Fruit fly (Drosophila melanogaster) whole organism, embryonic: ENCODE data around the gene Cnb.
A peak's percentile ranks its signal among the peaks of the same experiment; 100 is the strongest.

ENCODE experiments used
- ATbp ChIP-seq: fragments of 200-800 bp; sonication (Bioruptor generic); optimal IDR thresholded peaks from 2 replicates; lab custom pipeline; 2017; ENCODE audit warnings: missing biosample characterization, mild to moderate bottlenecking, missing genetic modification characterization, missing genetic modification reagents
- Atf6 ChIP-seq: fragments of 200-800 bp; sonication (Bioruptor generic); IDR thresholded peaks from 2 replicates; pipeline ENCODE4 v1.3.6; 2022; ENCODE audit warnings: missing biosample characterization, missing genetic modification characterization
- BEAF-32 ChIP-seq: fragments of 200-800 bp; sonication (Bioruptor generic); optimal IDR thresholded peaks from 3 replicates; lab custom pipeline; 2017; ENCODE audit warnings: missing biosample characterization, missing genetic modification characterization, mild to moderate bottlenecking, moderate library complexity, missing genetic modification reagents
- CG10366 ChIP-seq: fragments of 200-800 bp; sonication (Bioruptor generic); IDR thresholded peaks from 2 replicates; pipeline ENCODE4 v1.3.6; 2022; ENCODE audit warnings: missing biosample characterization, missing genetic modification characterization
- CG11696 ChIP-seq: fragments of 200-800 bp; sonication (Bioruptor generic); IDR thresholded peaks from 2 replicates; pipeline ENCODE4 v1.3.6; 2022; ENCODE audit warnings: missing biosample characterization, missing genetic modification characterization
- CG1233 ChIP-seq: fragments of 200-800 bp; sonication (Bioruptor generic); optimal IDR thresholded peaks from 4 replicates; lab custom pipeline; 2018; ENCODE audit warnings: missing biosample characterization, mild to moderate bottlenecking, missing genetic modification characterization
- CG14014 ChIP-seq: fragments of 200-800 bp; sonication (Bioruptor generic); IDR thresholded peaks from 2 replicates; pipeline ENCODE4 v1.3.6; 2022; ENCODE audit warnings: missing biosample characterization, missing genetic modification characterization
- CG16815 ChIP-seq: fragments of 200-800 bp; sonication (Bioruptor generic); optimal IDR thresholded peaks from 3 replicates; lab custom pipeline; 2017; ENCODE audit warnings: missing biosample characterization, mild to moderate bottlenecking, missing genetic modification characterization
- CG17361 ChIP-seq: fragments of 200-800 bp; sonication (Bioruptor generic); IDR thresholded peaks from 3 replicates; pipeline ENCODE4 v1.3.6; 2022; ENCODE audit warnings: missing biosample characterization, missing genetic modification characterization
- CG18599 ChIP-seq: fragments of 200-800 bp; sonication (Bioruptor generic); optimal IDR thresholded peaks from 3 replicates; lab custom pipeline; 2017; ENCODE audit warnings: missing biosample characterization, missing genetic modification characterization, mild to moderate bottlenecking, moderate library complexity, missing genetic modification reagents
- CG2116 ChIP-seq: fragments of 200-800 bp; sonication (Bioruptor generic); optimal IDR thresholded peaks from 3 replicates; lab custom pipeline; 2018; ENCODE audit warnings: missing biosample characterization, mild to moderate bottlenecking, missing genetic modification characterization
- CG3407 ChIP-seq: fragments of 200-800 bp; sonication (Bioruptor generic); optimal IDR thresholded peaks from 2 replicates; lab custom pipeline; 2018; ENCODE audit warnings: missing biosample characterization, mild to moderate bottlenecking, missing genetic modification characterization
- Deaf1 ChIP-seq: fragments of 200-800 bp; optimal IDR thresholded peaks from 3 replicates; lab custom pipeline; 2019; ENCODE audit warnings: missing biosample characterization, mild to moderate bottlenecking, missing genetic modification characterization, moderate library complexity
- Ets65A ChIP-seq: fragments of 200-800 bp; sonication (Bioruptor generic); peaks from one replicate; lab custom pipeline; 2016; ENCODE audit warnings: missing biosample characterization, missing genetic modification characterization
- Fer3 ChIP-seq: fragments of 200-800 bp; sonication (Bioruptor generic); optimal IDR thresholded peaks from 2 replicates; lab custom pipeline; 2018; ENCODE audit warnings: missing biosample characterization, mild to moderate bottlenecking, missing genetic modification characterization, moderate library complexity
- NFAT ChIP-seq: fragments of 200-800 bp; sonication (Bioruptor generic); IDR thresholded peaks from 2 replicates; pipeline ENCODE4 v1.3.6; 2022; ENCODE audit warnings: missing biosample characterization, missing genetic modification characterization
- Nf-YA ChIP-seq: fragments of 200-800 bp; sonication (Bioruptor generic); IDR thresholded peaks from 2 replicates; pipeline ENCODE4 v1.3.6; 2022; ENCODE audit warnings: missing biosample characterization, missing genetic modification characterization
- Ptx1 ChIP-seq: fragments of 200-800 bp; sonication (Bioruptor generic); IDR thresholded peaks from 2 replicates; pipeline ENCODE4 v1.3.6; 2022; ENCODE audit warnings: missing biosample characterization, missing genetic modification characterization
- Rfx ChIP-seq: fragments of 200-800 bp; sonication (Bioruptor generic); IDR thresholded peaks from 2 replicates; pipeline ENCODE4 v1.3.6; 2022; ENCODE audit warnings: missing biosample characterization, missing genetic modification characterization
- Spps ChIP-seq: fragments of 200-800 bp; sonication (Bioruptor generic); optimal IDR thresholded peaks from 2 replicates; lab custom pipeline; 2018; ENCODE audit warnings: missing biosample characterization, mild to moderate bottlenecking, missing genetic modification characterization
- Xbp1 ChIP-seq: fragments of 200-800 bp; sonication (Bioruptor generic); optimal IDR thresholded peaks from 3 replicates; lab custom pipeline; 2016; ENCODE audit warnings: missing biosample characterization, mild to moderate bottlenecking, missing genetic modification characterization
- bcd ChIP-seq: fragments of 200-800 bp; sonication (Bioruptor generic); optimal IDR thresholded peaks from 2 replicates; lab custom pipeline; 2017; ENCODE audit warnings: missing biosample characterization, mild to moderate bottlenecking, missing genetic modification characterization
- ftz-f1 ChIP-seq: fragments of 200-800 bp; sonication (Bioruptor generic); optimal IDR thresholded peaks from 2 replicates; lab custom pipeline; 2016; ENCODE audit warnings: missing biosample characterization, missing genetic modification characterization
- her ChIP-seq: fragments of 200-800 bp; sonication (Bioruptor generic); optimal IDR thresholded peaks from 2 replicates; lab custom pipeline; 2016; ENCODE audit warnings: missing biosample characterization, missing genetic modification characterization
- insv ChIP-seq, 2 experiments: fragments of 200-800 bp; sonication (Bioruptor generic); optimal IDR thresholded peaks; 3 replicates each; lab custom pipeline; 2016 to 2018; ENCODE audit warnings: missing biosample characterization in 2 of 2, missing genetic modification characterization in 2 of 2
- lov ChIP-seq, 2 experiments: fragments of 200-800 bp in 1 of 2; fragments of >200 bp in 1 of 2; sonication (Bioruptor generic) in 1 of 2; IDR thresholded peaks in 1 of 2; optimal IDR thresholded peaks in 1 of 2; 2 replicates in 1 of 2; 3 replicates in 1 of 2; pipeline versions ENCODE4 v1.3.6 to Lab custom; 2017 to 2022; ENCODE audit warnings: missing biosample characterization in 1 of 2, missing genetic modification characterization in 1 of 2
- maf-S ChIP-seq: fragments of 200-800 bp; sonication (Bioruptor generic); optimal IDR thresholded peaks from 2 replicates; lab custom pipeline; 2016; ENCODE audit warnings: missing biosample characterization, missing genetic modification characterization
- mam ChIP-seq: fragments of 200-800 bp; sonication (Bioruptor generic); optimal IDR thresholded peaks from 3 replicates; lab custom pipeline; 2016; ENCODE audit warnings: missing biosample characterization, missing genetic modification characterization
- scrt ChIP-seq: fragments of 200-800 bp; sonication (Bioruptor generic); optimal IDR thresholded peaks from 2 replicates; lab custom pipeline; 2018; ENCODE audit warnings: missing biosample characterization, mild to moderate bottlenecking, missing genetic modification characterization, moderate library complexity
- shn ChIP-seq: fragments of 200-800 bp; sonication (Bioruptor generic); optimal IDR thresholded peaks from 3 replicates; lab custom pipeline; 2016; ENCODE audit warnings: missing biosample characterization, missing genetic modification characterization
- ttk ChIP-seq: fragments of 200-800 bp; sonication (Bioruptor generic); IDR thresholded peaks from 2 replicates; pipeline ENCODE4 v2.1.2; 2022; ENCODE audit warnings: missing biosample characterization, missing genetic modification characterization
- zen ChIP-seq: fragments of 200-800 bp; sonication (Bioruptor generic); optimal IDR thresholded peaks from 3 replicates; lab custom pipeline; 2018; ENCODE audit warnings: missing biosample characterization, mild to moderate bottlenecking, missing genetic modification characterization, moderate library complexity
- zen2 ChIP-seq: fragments of 200-800 bp; sonication (Bioruptor generic); IDR thresholded peaks from 3 replicates; pipeline ENCODE4 v1.3.6; 2022; ENCODE audit warnings: missing biosample characterization, missing genetic modification characterization; ENCODE audit not compliant: partially characterized antibody

Gene Cnb

DNA sequence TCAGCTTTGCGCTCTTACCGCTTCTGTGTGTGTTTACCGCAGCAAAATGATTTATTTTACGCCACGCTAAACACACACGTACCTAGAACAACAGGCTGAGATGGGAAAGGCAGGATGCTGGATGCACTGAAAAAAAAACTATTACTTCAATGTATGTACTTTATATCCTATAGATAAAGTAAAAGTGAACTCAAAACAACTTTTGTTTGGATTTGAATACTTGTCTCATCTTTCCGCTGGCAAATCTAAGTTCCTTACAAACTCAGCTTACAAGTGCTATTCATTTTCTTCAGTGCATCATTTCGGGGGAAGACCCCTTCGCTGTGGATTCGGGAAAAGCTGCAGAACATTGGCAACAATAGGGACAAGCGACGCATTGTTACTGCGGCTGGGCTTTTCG, 29.4 kb downstream of the Cnb start (continued):
- TF ChIP-seq CG14014 (GFP tag; lab: Robert Waterston, UW) (peak; percentile 45; the same call in 1 of the 2 replicates), CG17361 (GFP tag; lab: Robert Waterston, UW) (no peak), CG18599 (GFP tag; lab: Kevin White, UChicago) (peak; percentile 67), Rfx (GFP tag; lab: Robert Waterston, UW) (peak; percentile 46; the same call in 1 of the 2 replicates), lov (optimal IDR thresholded peaks at IDR 0.05; lab: Kevin White, UChicago) (no peak), lov (GFP tag; IDR thresholded peaks at IDR 0.05; lab: Robert Waterston, UW) (no peak), BEAF-32 (no peak), Fer3 (tag; lab: Kevin White, UChicago) (peak; percentile 20), CG10366 (GFP tag; lab: Robert Waterston, UW) (0 out of 2 replicates have a peak, but pooled peaks have one; percentile 13), CG1233 (GFP tag; lab: Kevin White, UChicago) (peak; percentile 23), bcd (GFP tag; lab: Kevin White, UChicago) (peak; percentile 8), CG2116 (GFP tag; lab: Kevin White, UChicago) (no peak), zen2 (GFP tag; lab: Robert Waterston, UW) (no peak), insv (GFP tag; optimal IDR thresholded peaks at IDR 0.05; lab: Kevin White, UChicago) (no peak), Ptx1 (peak; percentile 52), Atf6 (0 out of 2 replicates have a peak, but pooled peaks have one; percentile 34), Spps (no peak), mam (no peak), her (no peak), CG16815 (no peak), Xbp1 (GFP tag; lab: Kevin White, UChicago) (peak; percentile 5), zen (no peak), Nf-YA (GFP tag; lab: Robert Waterston, UW) (no peak), scrt (GFP tag; lab: Kevin White, UChicago) (peak; percentile 2), Deaf1 (tag; lab: Kevin White, UChicago) (peak; percentile 22)

DNA sequence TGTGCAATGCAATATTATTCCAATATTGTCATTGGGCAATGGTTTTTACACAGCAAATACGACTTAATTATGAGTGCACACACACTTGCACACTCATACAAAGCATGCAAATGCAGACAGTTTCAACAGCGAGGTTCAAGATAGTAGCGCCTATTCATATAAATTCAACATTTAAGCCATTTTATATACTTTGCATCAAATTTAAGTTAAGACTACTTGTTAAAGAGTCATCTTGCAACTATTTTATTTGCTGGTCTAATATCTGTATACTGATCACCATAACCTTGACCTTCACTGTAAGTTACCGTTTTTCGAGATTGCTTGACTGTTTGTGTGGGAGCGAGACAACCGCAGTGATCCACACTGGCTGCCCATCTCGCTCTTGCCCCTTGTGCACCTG, 38.0 kb downstream of the Cnb start:
- TF ChIP-seq maf-S, result no peak
- TF ChIP-seq Ets65A (GFP tag; lab: Kevin White, UChicago), result peak; percentile 42
- TF ChIP-seq NFAT (GFP tag; lab: Robert Waterston, UW), result no peak
- no peak for TF ChIP-seq CG3407 (GFP tag; lab: Kevin White, UChicago)
- TF ChIP-seq shn (GFP tag; lab: Kevin White, UChicago), result no peak
- 0 out of 2 replicates have a peak, but pooled peaks have one; percentile 9 for TF ChIP-seq ttk (GFP tag; lab: Robert Waterston, UW)
- TF ChIP-seq CG11696 (GFP tag; lab: Robert Waterston, UW), result 0 out of 2 replicates have a peak, but pooled peaks have one; percentile 27
- TF ChIP-seq ftz-f1 (GFP tag; lab: Kevin White, UChicago), result no peak
- TF ChIP-seq ATbp (GFP tag; lab: Kevin White, UChicago), result no peak
